Fruit fly (Drosophila melanogaster) whole organism, embryonic: ENCODE measurements around the gene mdu.

ENCODE experiments used
- ATbp ChIP-seq: fragments of 200-800 bp; sonication (Bioruptor generic); optimal IDR thresholded peaks from 2 replicates; lab custom pipeline; 2017; ENCODE audit warnings: missing biosample characterization, mild to moderate bottlenecking, missing genetic modification characterization, missing genetic modification reagents
- B-H1 ChIP-seq: fragments of 200-800 bp; sonication (Bioruptor generic); IDR thresholded peaks from 3 replicates; pipeline ENCODE4 v1.3.6; 2022; ENCODE audit warnings: missing biosample characterization, missing genetic modification characterization
- BEAF-32 ChIP-seq: fragments of 200-800 bp; sonication (Bioruptor generic); optimal IDR thresholded peaks from 3 replicates; lab custom pipeline; 2017; ENCODE audit warnings: missing biosample characterization, missing genetic modification characterization, mild to moderate bottlenecking, moderate library complexity, missing genetic modification reagents
- CG10209 ChIP-seq: fragments of 200-800 bp; sonication (Bioruptor generic); optimal IDR thresholded peaks from 3 replicates; lab custom pipeline; 2017; ENCODE audit warnings: missing biosample characterization, mild to moderate bottlenecking, missing genetic modification characterization, missing genetic modification reagents
- CG10274 ChIP-seq: fragments of 200-800 bp; sonication (Bioruptor generic); optimal IDR thresholded peaks from 3 replicates; lab custom pipeline; 2017; ENCODE audit warnings: missing biosample characterization, mild to moderate bottlenecking, missing genetic modification characterization
- CG10565 ChIP-seq: fragments of 200-800 bp; sonication (Bioruptor generic); optimal IDR thresholded peaks from 3 replicates; lab custom pipeline; 2016; ENCODE audit warnings: missing biosample characterization, mild to moderate bottlenecking, missing genetic modification characterization
- CG11696 ChIP-seq: fragments of 200-800 bp; sonication (Bioruptor generic); IDR thresholded peaks from 2 replicates; pipeline ENCODE4 v1.3.6; 2022; ENCODE audit warnings: missing biosample characterization, missing genetic modification characterization
- CG13287 ChIP-seq: fragments of 200-800 bp; sonication (Bioruptor generic); IDR thresholded peaks from 2 replicates; pipeline ENCODE4 v1.3.6; 2022; ENCODE audit warnings: missing biosample characterization, missing genetic modification characterization; ENCODE audit not compliant: partially characterized antibody
- CG14965 ChIP-seq: fragments of 200-800 bp; sonication (Bioruptor generic); optimal IDR thresholded peaks from 2 replicates; lab custom pipeline; 2016; ENCODE audit warnings: missing biosample characterization, missing genetic modification characterization, borderline replicate concordance
- CG18262 ChIP-seq: fragments of 200-800 bp; optimal IDR thresholded peaks from 3 replicates; lab custom pipeline; 2019; ENCODE audit warnings: missing biosample characterization, mild to moderate bottlenecking, missing genetic modification characterization, moderate library complexity
- CG3065 ChIP-seq: fragments of 200-800 bp; sonication (Bioruptor generic); optimal IDR thresholded peaks from 2 replicates; lab custom pipeline; 2016; ENCODE audit warnings: missing biosample characterization, missing genetic modification characterization
- CG4282 ChIP-seq: fragments of 200-800 bp; sonication (Bioruptor generic); optimal IDR thresholded peaks from 2 replicates; lab custom pipeline; 2016; ENCODE audit warnings: missing biosample characterization, missing genetic modification characterization
- CG5245 ChIP-seq: fragments of 200-800 bp; sonication (Bioruptor generic); optimal IDR thresholded peaks from 3 replicates; lab custom pipeline; 2016; ENCODE audit warnings: missing biosample characterization, missing genetic modification characterization
- CG6765 ChIP-seq: fragments of 200-800 bp; sonication (Bioruptor generic); optimal IDR thresholded peaks from 3 replicates; lab custom pipeline; 2017; ENCODE audit warnings: missing biosample characterization, mild to moderate bottlenecking, missing genetic modification characterization
- CTCF ChIP-seq: fragments of 200-800 bp; sonication (Bioruptor generic); optimal IDR thresholded peaks from 2 replicates; lab custom pipeline; 2017; ENCODE audit warnings: missing biosample characterization, mild to moderate bottlenecking, missing genetic modification characterization, moderate library complexity
- D ChIP-seq, 2 experiments: fragments of 200-800 bp in 1 of 2; fragments of >200 bp in 1 of 2; sonication (Bioruptor generic) in 1 of 2; optimal IDR thresholded peaks; 2 replicates in 1 of 2; 3 replicates in 1 of 2; lab custom pipeline; 2017; ENCODE audit warnings: mild to moderate bottlenecking in 1 of 2, missing biosample characterization in 1 of 2, missing genetic modification characterization in 1 of 2, missing genetic modification reagents in 1 of 2
- Dbx ChIP-seq: fragments of 200-800 bp; sonication (Bioruptor generic); IDR thresholded peaks from 3 replicates; pipeline ENCODE4 v1.3.6; 2022; ENCODE audit warnings: missing biosample characterization, missing genetic modification characterization
- Dll ChIP-seq: fragments of 200-800 bp; sonication (Bioruptor generic); IDR thresholded peaks from 4 replicates; pipeline ENCODE4 v1.3.6; 2022; ENCODE audit warnings: missing biosample characterization, missing genetic modification characterization; ENCODE audit not compliant: partially characterized antibody
- Doc2 ChIP-seq: fragments of 200-800 bp; sonication (Bioruptor generic); IDR thresholded peaks from 2 replicates; pipeline ENCODE4 v1.3.6; 2022; ENCODE audit warnings: missing biosample characterization, missing genetic modification characterization
- Dref ChIP-seq: fragments of 200-800 bp; sonication (Bioruptor generic); IDR thresholded peaks from 2 replicates; pipeline ENCODE4 v1.3.6; 2022; ENCODE audit warnings: missing biosample characterization, missing genetic modification characterization
- Eip74EF ChIP-seq, 2 experiments: fragments of 200-800 bp in 1 of 2; fragments of >200 bp in 1 of 2; sonication (Bioruptor generic) in 1 of 2; optimal IDR thresholded peaks; 2 replicates each; lab custom pipeline; 2017 to 2019; ENCODE audit warnings: missing biosample characterization in 2 of 2, missing genetic modification characterization in 2 of 2, mild to moderate bottlenecking in 1 of 2, moderate library complexity in 1 of 2
- Gug ChIP-seq: fragments of 200-800 bp; sonication (Bioruptor generic); IDR thresholded peaks from 4 replicates; pipeline ENCODE4 v1.3.6; 2022; ENCODE audit warnings: missing biosample characterization, missing genetic modification characterization
- HLH4C ChIP-seq: fragments of 200-800 bp; sonication (Bioruptor generic); IDR thresholded peaks from 3 replicates; pipeline ENCODE4 v1.3.6; 2022; ENCODE audit warnings: missing biosample characterization, missing genetic modification characterization; ENCODE audit not compliant: partially characterized antibody
- HLHmδ ChIP-seq: fragments of 200-800 bp; sonication (Bioruptor generic); optimal IDR thresholded peaks from 2 replicates; lab custom pipeline; 2018; ENCODE audit warnings: missing biosample characterization, mild to moderate bottlenecking, missing genetic modification characterization, moderate library complexity
- NC2α ChIP-seq: fragments of 200-800 bp; sonication (Bioruptor generic); optimal IDR thresholded peaks from 2 replicates; lab custom pipeline; 2016; ENCODE audit warnings: missing biosample characterization, missing genetic modification characterization
- Nf-YB ChIP-seq: fragments of 200-800 bp; sonication (Bioruptor generic); optimal IDR thresholded peaks from 3 replicates; lab custom pipeline; 2019; ENCODE audit warnings: missing biosample characterization, mild to moderate bottlenecking, missing genetic modification characterization, moderate library complexity
- Nf-YC ChIP-seq: fragments of 200-800 bp; optimal IDR thresholded peaks from 3 replicates; lab custom pipeline; 2019; ENCODE audit warnings: missing biosample characterization, mild to moderate bottlenecking, missing genetic modification characterization, moderate library complexity
- abd-A ChIP-seq: fragments of 200-800 bp; sonication (Bioruptor generic); optimal IDR thresholded peaks from 3 replicates; lab custom pipeline; 2019; ENCODE audit warnings: missing biosample characterization, mild to moderate bottlenecking, missing genetic modification characterization, moderate library complexity
- az2 ChIP-seq: fragments of 200-800 bp; sonication (Bioruptor generic); optimal IDR thresholded peaks from 3 replicates; lab custom pipeline; 2016; ENCODE audit warnings: missing biosample characterization, missing genetic modification characterization
- bsh ChIP-seq, 2 experiments: fragments of 200-800 bp; sonication (Bioruptor generic); optimal IDR thresholded peaks; 2 replicates each; lab custom pipeline; 2017 to 2018; ENCODE audit warnings: mild to moderate bottlenecking in 2 of 2, missing biosample characterization in 2 of 2, missing genetic modification characterization in 2 of 2, moderate library complexity in 1 of 2
- danr ChIP-seq: fragments of 200-800 bp; sonication (Bioruptor generic); IDR thresholded peaks from 2 replicates; pipeline ENCODE4 v1.3.6; 2022; ENCODE audit warnings: missing biosample characterization, missing genetic modification characterization
- fd102C ChIP-seq: fragments of 200-800 bp; sonication (Bioruptor generic); optimal IDR thresholded peaks from 2 replicates; lab custom pipeline; 2018; ENCODE audit warnings: missing biosample characterization, mild to moderate bottlenecking, missing genetic modification characterization, moderate library complexity
- fd64A ChIP-seq: fragments of 200-800 bp; sonication (Bioruptor generic); optimal IDR thresholded peaks from 3 replicates; lab custom pipeline; 2018; ENCODE audit warnings: missing biosample characterization, mild to moderate bottlenecking, missing genetic modification characterization
- gem ChIP-seq: fragments of 200-800 bp; sonication (Bioruptor generic); optimal IDR thresholded peaks from 2 replicates; lab custom pipeline; 2019; ENCODE audit warnings: missing biosample characterization, mild to moderate bottlenecking, missing genetic modification characterization, moderate library complexity
- hbn ChIP-seq: fragments of 200-800 bp; sonication (Bioruptor generic); IDR thresholded peaks from 2 replicates; pipeline ENCODE4 v1.3.6; 2022; ENCODE audit warnings: missing biosample characterization, missing genetic modification characterization; ENCODE audit not compliant: partially characterized antibody
- her ChIP-seq: fragments of 200-800 bp; sonication (Bioruptor generic); optimal IDR thresholded peaks from 2 replicates; lab custom pipeline; 2016; ENCODE audit warnings: missing biosample characterization, missing genetic modification characterization
- hkb ChIP-seq, 2 experiments: fragments of 200-800 bp in 1 of 2; fragments of >200 bp in 1 of 2; sonication (Bioruptor generic) in 1 of 2; IDR thresholded peaks in 1 of 2; optimal IDR thresholded peaks in 1 of 2; 2 replicates each; pipeline versions ENCODE4 v1.3.6 to Lab custom; 2017 to 2022; ENCODE audit warnings: missing biosample characterization in 1 of 2, missing genetic modification characterization in 1 of 2
- ind ChIP-seq: fragments of 200-800 bp; sonication (Bioruptor generic); optimal IDR thresholded peaks from 3 replicates; lab custom pipeline; 2016; ENCODE audit warnings: missing biosample characterization, missing genetic modification characterization
- klu ChIP-seq: fragments of 200-800 bp; sonication (Bioruptor generic); IDR thresholded peaks from 2 replicates; pipeline ENCODE4 v1.3.6; 2022; ENCODE audit warnings: missing biosample characterization, missing genetic modification characterization
- lola ChIP-seq, 3 experiments: fragments of >200 bp in 2 of 3; fragments of 200-800 bp in 1 of 3; sonication (Bioruptor generic) in 1 of 3; optimal IDR thresholded peaks; 2 replicates each; lab custom pipeline; 2017 to 2019; ENCODE audit warnings: missing biosample characterization in 3 of 3, missing genetic modification characterization in 3 of 3, mild to moderate bottlenecking in 1 of 3, moderate library complexity in 1 of 3
- odd ChIP-seq: fragments of 200-800 bp; sonication (Bioruptor generic); optimal IDR thresholded peaks from 2 replicates; lab custom pipeline; 2017; ENCODE audit warnings: missing biosample characterization, mild to moderate bottlenecking, missing genetic modification characterization
- phol ChIP-seq: fragments of 200-800 bp; sonication (Bioruptor generic); optimal IDR thresholded peaks from 3 replicates; lab custom pipeline; 2018; ENCODE audit warnings: missing biosample characterization, mild to moderate bottlenecking, missing genetic modification characterization, moderate library complexity
- pnt ChIP-seq: fragments of 200-800 bp; sonication (Bioruptor generic); optimal IDR thresholded peaks from 3 replicates; lab custom pipeline; 2016; ENCODE audit warnings: missing biosample characterization, missing genetic modification characterization
- prd ChIP-seq, 3 experiments: fragments of >200 bp in 2 of 3; fragments of 200-800 bp in 1 of 3; sonication (Bioruptor generic) in 1 of 3; optimal IDR thresholded peaks in 2 of 3; IDR thresholded peaks in 1 of 3; 2 replicates in 2 of 3; 3 replicates in 1 of 3; pipeline versions ENCODE4 v1.3.6 to Lab custom; 2017 to 2022; ENCODE audit warnings: missing biosample characterization in 1 of 3, missing genetic modification characterization in 1 of 3
- ro ChIP-seq: fragments of 200-800 bp; sonication (Bioruptor generic); IDR thresholded peaks from 2 replicates; pipeline ENCODE4 v1.3.6; 2022; ENCODE audit warnings: missing biosample characterization, missing genetic modification characterization
- schlank ChIP-seq: fragments of 200-800 bp; sonication (Bioruptor generic); optimal IDR thresholded peaks from 2 replicates; lab custom pipeline; 2018; ENCODE audit warnings: missing biosample characterization, mild to moderate bottlenecking, missing genetic modification characterization
- sqz ChIP-seq: fragments of 200-800 bp; sonication (Bioruptor generic); optimal IDR thresholded peaks from 3 replicates; lab custom pipeline; 2018; ENCODE audit warnings: missing biosample characterization, mild to moderate bottlenecking, missing genetic modification characterization
- wdn ChIP-seq: fragments of 200-800 bp; sonication (Bioruptor generic); IDR thresholded peaks from 2 replicates; pipeline ENCODE4 v1.3.6; 2022; ENCODE audit warnings: missing biosample characterization, missing genetic modification characterization
- zf30C ChIP-seq: fragments of 200-800 bp; sonication (Bioruptor generic); optimal IDR thresholded peaks from 3 replicates; lab custom pipeline; 2018; ENCODE audit warnings: missing biosample characterization, mild to moderate bottlenecking, missing genetic modification characterization

mdu gene

DNA sequence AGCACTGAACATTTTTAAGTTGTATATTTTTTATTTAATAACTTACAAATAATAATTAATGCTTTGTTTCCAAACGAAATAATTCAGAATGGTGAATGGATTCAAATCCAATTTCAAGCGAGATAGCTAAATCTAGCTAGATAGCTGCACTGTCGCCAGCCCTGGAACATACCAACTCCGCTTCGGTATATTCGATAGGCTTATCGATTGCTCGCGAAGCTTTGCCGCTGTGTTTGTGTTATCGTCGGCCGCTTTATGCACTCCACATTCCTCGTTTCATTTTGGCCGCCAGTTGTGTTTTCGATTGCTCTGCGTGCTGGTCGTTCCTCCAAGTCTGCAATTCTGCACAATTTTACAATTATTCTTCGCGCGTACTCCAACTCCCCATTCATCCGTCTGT is at the start of gene mdu (continued):
- no peak for TF ChIP-seq zf30C (GFP tag; lab: Kevin White, UChicago)
- TF ChIP-seq abd-A (tag; lab: Kevin White, UChicago), result no peak
- no peak for TF ChIP-seq bsh (GFP tag; optimal IDR thresholded peaks at IDR 0.05; lab: Kevin White, UChicago)
- TF ChIP-seq ATbp (GFP tag; lab: Kevin White, UChicago), result no peak
- no peak for TF ChIP-seq odd
- TF ChIP-seq Gug (GFP tag; lab: Robert Waterston, UW), result no peak
- no peak for TF ChIP-seq schlank
- no peak for TF ChIP-seq hbn (GFP tag; lab: Robert Waterston, UW)
- TF ChIP-seq phol (tag; lab: Kevin White, UChicago), result peak; percentile 47
- TF ChIP-seq pnt (GFP tag; lab: Kevin White, UChicago), result no peak
- peak; percentile 33 for TF ChIP-seq CG18262 (tag; lab: Kevin White, UChicago)
- TF ChIP-seq CG13287 (GFP tag; lab: Robert Waterston, UW), result peak; percentile 29; the same call in 1 of the 2 replicates
- TF ChIP-seq hkb (optimal IDR thresholded peaks at IDR 0.05; lab: Kevin White, UChicago), result no peak
- no peak for TF ChIP-seq hkb (GFP tag; IDR thresholded peaks at IDR 0.05; lab: Robert Waterston, UW)
- TF ChIP-seq CG4282 (GFP tag; lab: Kevin White, UChicago), result no peak
- no peak for TF ChIP-seq CG11696 (GFP tag; lab: Robert Waterston, UW)
- TF ChIP-seq gem (tag; lab: Kevin White, UChicago), result peak; percentile 57
- no peak for TF ChIP-seq her
- no peak for TF ChIP-seq Nf-YC (tag; lab: Kevin White, UChicago)
- no peak for TF ChIP-seq B-H1
- no peak for TF ChIP-seq ro
- 0 out of 3 replicates have a peak, but pooled peaks have one; percentile 32 for TF ChIP-seq Dbx (GFP tag; lab: Robert Waterston, UW)
- no peak for TF ChIP-seq CTCF (GFP tag; lab: Kevin White, UChicago)
- TF ChIP-seq Dref (GFP tag; lab: Robert Waterston, UW), result peak; percentile 73
- no peak for TF ChIP-seq HLHmδ (GFP tag; lab: Kevin White, UChicago)
- no peak for TF ChIP-seq lola (GFP tag; optimal IDR thresholded peaks at IDR 0.05; lab: Kevin White, UChicago)
- TF ChIP-seq klu (GFP tag; lab: Robert Waterston, UW), result no peak
- TF ChIP-seq D (optimal IDR thresholded peaks at IDR 0.05; lab: Kevin White, UChicago), result no peak
- TF ChIP-seq D (GFP tag; optimal IDR thresholded peaks at IDR 0.05; lab: Kevin White, UChicago), result no peak
- no peak for TF ChIP-seq CG5245 (GFP tag; lab: Kevin White, UChicago)
- TF ChIP-seq wdn (GFP tag; lab: Robert Waterston, UW), result no peak
- no peak for TF ChIP-seq fd102C
- TF ChIP-seq Eip74EF (GFP tag; optimal IDR thresholded peaks at IDR 0.05; lab: Kevin White, UChicago), result no peak
- no peak for TF ChIP-seq sqz (GFP tag; lab: Kevin White, UChicago)
- TF ChIP-seq Doc2 (GFP tag; lab: Robert Waterston, UW), result no peak
- peak; percentile 1 for TF ChIP-seq CG10209
- no peak for TF ChIP-seq prd (optimal IDR thresholded peaks at IDR 0.05; lab: Kevin White, UChicago)
- TF ChIP-seq prd (GFP tag; IDR thresholded peaks at IDR 0.05; lab: Robert Waterston, UW), result peak; percentile 46; the same call in 2 of the 3 replicates
- no peak for TF ChIP-seq CG10565 (GFP tag; lab: Kevin White, UChicago)
- TF ChIP-seq CG14965, result no peak
- TF ChIP-seq Nf-YB (GFP tag; lab: Kevin White, UChicago), result no peak
- no peak for TF ChIP-seq NC2α (GFP tag; lab: Kevin White, UChicago)
- TF ChIP-seq az2 (GFP tag; lab: Kevin White, UChicago), result peak; percentile 23
- TF ChIP-seq Dll (GFP tag; lab: Robert Waterston, UW), result 0 out of 4 replicates have a peak, but pooled peaks have one; percentile 39
- peak; percentile 61 for TF ChIP-seq BEAF-32
- no peak for TF ChIP-seq CG3065 (GFP tag; lab: Kevin White, UChicago)
- no peak for TF ChIP-seq CG6765 (GFP tag; lab: Kevin White, UChicago)
- no peak for TF ChIP-seq danr (GFP tag; lab: Robert Waterston, UW)
- TF ChIP-seq fd64A (GFP tag; lab: Kevin White, UChicago), result no peak
- TF ChIP-seq ind (GFP tag; lab: Kevin White, UChicago), result peak; percentile 48
- TF ChIP-seq HLH4C (GFP tag; lab: Robert Waterston, UW), result peak; percentile 40; the same call in 2 of the 3 replicates
- TF ChIP-seq CG10274 (GFP tag; lab: Kevin White, UChicago), result no peak
